Fruit fly (Drosophila melanogaster) whole organism, prepupa: ENCODE results near the gene CycB3.

Experiments used
- Blimp-1 ChIP-seq: fragments of 200-800 bp; sonication (Bioruptor generic); optimal IDR thresholded peaks from 3 replicates; lab custom pipeline; 2017; ENCODE audit warnings: missing biosample characterization, missing genetic modification characterization, mild to moderate bottlenecking, moderate library complexity, missing genetic modification reagents
- CG4318 ChIP-seq: fragments of 200-800 bp; sonication (Bioruptor generic); optimal IDR thresholded peaks from 3 replicates; lab custom pipeline; 2017; ENCODE audit warnings: missing biosample characterization, mild to moderate bottlenecking, missing genetic modification characterization
- CG6276 ChIP-seq: fragments of 200-800 bp; sonication (Bioruptor generic); optimal IDR thresholded peaks from 2 replicates; lab custom pipeline; 2017; ENCODE audit warnings: missing biosample characterization, mild to moderate bottlenecking, missing genetic modification characterization
- CG9139 ChIP-seq: fragments of 200-800 bp; sonication (Bioruptor generic); optimal IDR thresholded peaks from 3 replicates; lab custom pipeline; 2017; ENCODE audit warnings: missing biosample characterization, mild to moderate bottlenecking, missing genetic modification characterization
- Hr4 ChIP-seq: fragments of 200-800 bp; sonication (Bioruptor generic); optimal IDR thresholded peaks from 3 replicates; lab custom pipeline; 2016; ENCODE audit warnings: missing biosample characterization, missing genetic modification characterization
- OdsH ChIP-seq: fragments of 200-800 bp; sonication (Bioruptor generic); optimal IDR thresholded peaks from 3 replicates; lab custom pipeline; 2016; ENCODE audit warnings: missing biosample characterization, missing genetic modification characterization
- Sox15 ChIP-seq: fragments of 200-800 bp; sonication (Bioruptor generic); optimal IDR thresholded peaks from 3 replicates; lab custom pipeline; 2016; ENCODE audit warnings: missing biosample characterization, missing genetic modification characterization
- acj6 ChIP-seq: fragments of 200-800 bp; sonication (Bioruptor generic); optimal IDR thresholded peaks from 3 replicates; lab custom pipeline; 2016; ENCODE audit warnings: missing biosample characterization, missing genetic modification characterization
- cyc ChIP-seq: fragments of 200-800 bp; sonication (Bioruptor generic); optimal IDR thresholded peaks from 3 replicates; lab custom pipeline; 2016; ENCODE audit warnings: missing biosample characterization, missing genetic modification characterization
- eg ChIP-seq: fragments of 200-800 bp; sonication (Bioruptor generic); IDR thresholded peaks from 3 replicates; pipeline ENCODE4 v1.3.6; 2022; ENCODE audit warnings: missing biosample characterization, missing genetic modification characterization
- spab ChIP-seq: fragments of 200-800 bp; sonication (Bioruptor generic); optimal IDR thresholded peaks from 2 replicates; lab custom pipeline; 2017; ENCODE audit warnings: missing biosample characterization, mild to moderate bottlenecking, missing genetic modification characterization, missing genetic modification reagents
- ss ChIP-seq, 2 experiments: fragments of 200-800 bp; sonication (Bioruptor generic); optimal IDR thresholded peaks; 2 replicates in 1 of 2; 3 replicates in 1 of 2; lab custom pipeline; 2017 to 2018; ENCODE audit warnings: mild to moderate bottlenecking in 2 of 2, missing biosample characterization in 2 of 2, missing genetic modification characterization in 2 of 2, moderate library complexity in 1 of 2

DNA sequence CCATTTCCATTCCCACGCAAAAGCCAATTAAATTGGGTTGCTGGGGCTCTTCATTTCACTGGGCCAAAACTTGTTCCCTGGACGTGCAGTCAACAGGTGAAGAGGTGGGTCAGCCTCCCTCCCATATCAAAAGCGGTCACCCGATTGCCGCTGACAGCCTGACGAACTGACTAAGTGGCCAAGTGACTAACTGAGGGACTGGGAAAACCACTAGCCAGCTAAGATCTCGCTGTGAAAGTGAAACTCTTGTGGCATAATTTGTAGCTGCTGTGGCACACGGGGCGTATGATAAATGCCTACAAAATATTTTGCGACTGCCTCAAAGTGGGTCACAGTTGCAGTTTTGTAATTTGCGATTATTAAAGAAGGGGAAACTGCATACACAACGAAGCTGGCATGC lies 17.8 kb upstream of the CycB3 start:
- TF ChIP-seq OdsH (GFP tag; lab: Kevin White, UChicago) (no peak), CG6276 (GFP tag; lab: Kevin White, UChicago) (no peak), cyc (GFP tag; lab: Kevin White, UChicago) (no peak), spab (GFP tag; lab: Kevin White, UChicago) (no peak), ss (GFP tag; optimal IDR thresholded peaks at IDR 0.05; lab: Kevin White, UChicago) (no peak), CG9139 (no peak), Blimp-1 (peak; percentile 51), CG4318 (GFP tag; lab: Kevin White, UChicago) (no peak), eg (no peak), Sox15 (GFP tag; lab: Kevin White, UChicago) (no peak), acj6 (no peak), Hr4 (GFP tag; lab: Kevin White, UChicago) (no peak)
